Worm (Caenorhabditis elegans): ENCODE data around the gene best-12.

DNA sequence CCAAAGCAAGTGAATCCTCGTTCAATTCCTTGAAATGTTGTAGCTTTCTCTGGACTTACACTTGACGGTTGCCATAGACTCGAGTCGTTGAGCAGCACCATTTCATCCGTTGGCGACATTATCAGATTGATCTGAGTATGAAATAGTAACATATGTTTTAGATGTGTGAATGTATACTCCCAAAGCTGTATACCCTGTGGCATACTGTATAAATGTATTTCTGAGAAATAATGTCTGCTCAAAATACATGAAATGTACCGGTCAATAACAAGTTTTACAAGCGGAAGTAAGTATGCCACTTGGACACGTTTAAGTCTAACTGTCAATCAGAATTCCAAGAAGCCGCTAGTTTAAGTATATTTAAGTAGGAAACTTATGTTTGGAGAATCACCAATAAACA lies 39.7 kb upstream of the best-12 start, which contains the start of gene str-233:
- TF ChIP-seq him-1 (tag; optimal IDR thresholded peaks at IDR 0.05) (no peak), dao-5 (tag; optimal IDR thresholded peaks at IDR 0.05) (no peak)
